Worm (Caenorhabditis elegans): ENCODE measurements around the gene ife-1.

The ife-1 gene

ce11 chrIII:13383159-13383558 is 39.9 kb downstream of the ife-1 start:
- no peak for TF ChIP-seq snpc-4 (tag; optimal IDR thresholded peaks at IDR 0.05)
- no peak for TF ChIP-seq F13H6.1 (tag; optimal IDR thresholded peaks at IDR 0.05)
- TF ChIP-seq lsy-2 (tag; optimal IDR thresholded peaks at IDR 0.05) = no peak
- TF ChIP-seq C34F6.9 (tag; optimal IDR thresholded peaks at IDR 0.05) = no peak
- TF ChIP-seq ztf-4 (tag; optimal IDR thresholded peaks at IDR 0.05) = no peak
- TF ChIP-seq lin-13 (GFP tag; optimal IDR thresholded peaks at IDR 0.05) = no peak
- no peak for TF ChIP-seq lin-11 (tag; optimal IDR thresholded peaks at IDR 0.05)

DNA sequence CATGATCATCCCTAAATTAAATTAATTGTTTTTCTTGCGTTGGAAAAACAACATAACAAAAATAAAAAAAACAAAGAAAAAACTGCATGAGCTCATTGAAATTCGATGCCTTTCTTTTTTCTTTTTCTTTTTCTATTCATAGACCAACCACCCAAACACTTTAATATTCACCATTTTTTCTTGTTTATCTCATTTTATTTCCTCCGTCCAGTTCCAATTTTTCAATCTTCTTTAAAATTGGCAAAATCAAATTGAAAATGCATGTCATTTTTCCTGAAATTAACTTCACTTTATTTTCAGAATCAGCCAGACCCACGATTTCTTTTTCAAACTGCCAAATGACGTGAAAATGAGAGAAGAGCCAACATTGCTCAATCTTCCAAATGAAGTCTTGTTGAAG is 42.6 kb downstream of the ife-1 start, which contains the start of gene T03F6.4:
Gene T03F6.4 (plus strand): TSS at position 301 of the 400 bp plus-strand sequence.
- no peak for TF ChIP-seq sma-9 (GFP tag; optimal IDR thresholded peaks at IDR 0.05)
- TF ChIP-seq sma-9 (tag; optimal IDR thresholded peaks at IDR 0.05) = no peak
- peak; percentile 32 for TF ChIP-seq unc-55 (GFP tag; optimal IDR thresholded peaks at IDR 0.05)

- TF ChIP-seq mbf-1 (tag; optimal IDR thresholded peaks at IDR 0.05) (no peak), nhr-21 (tag; optimal IDR thresholded peaks at IDR 0.05) (no peak), nhr-12 (tag; optimal IDR thresholded peaks at IDR 0.05) (no peak), fos-1 (tag; optimal IDR thresholded peaks at IDR 0.05) (peak; percentile 53)
These were observed 45.4 kb downstream of the ife-1 start for ce11 chrIII:13388621-13389020.

DNA sequence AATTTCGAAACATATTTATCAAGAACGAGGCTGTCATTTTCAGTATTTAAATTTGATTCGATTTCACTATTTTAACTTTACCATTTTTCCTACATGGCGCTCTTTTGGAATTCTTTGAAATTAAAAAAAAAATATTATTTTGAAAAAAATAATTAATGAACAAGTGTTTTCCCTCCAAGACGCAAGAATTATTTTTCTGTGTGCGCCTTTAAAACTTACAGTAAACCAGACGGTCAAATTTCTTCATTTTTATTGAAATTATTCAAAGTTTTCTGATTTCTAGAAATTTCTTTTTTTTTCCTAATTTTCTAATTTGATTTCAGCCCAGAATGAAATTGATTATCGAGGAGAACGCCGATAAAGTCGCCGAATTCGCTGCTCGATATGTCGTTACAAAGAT is 45.9 kb downstream of the ife-1 start, which contains the start of gene T03F6.3:
Gene T03F6.3 (plus strand): TSS at position 318 of the 400 bp plus-strand sequence.
- TF ChIP-seq nhr-12 (tag; optimal IDR thresholded peaks at IDR 0.05) = no peak
- no peak for TF ChIP-seq Y55F3AM.14 (GFP tag; optimal IDR thresholded peaks at IDR 0.05)
- TF ChIP-seq ceh-82 (tag; optimal IDR thresholded peaks at IDR 0.05) = no peak
- no peak for TF ChIP-seq skn-1 (tag; optimal IDR thresholded peaks at IDR 0.05)
- no peak for TF ChIP-seq F13H6.1 (tag; optimal IDR thresholded peaks at IDR 0.05)
- TF ChIP-seq unc-55 (GFP tag; optimal IDR thresholded peaks at IDR 0.05) = no peak
- TF ChIP-seq C34F6.9 (tag; optimal IDR thresholded peaks at IDR 0.05) = no peak
- TF ChIP-seq egl-27 (tag; optimal IDR thresholded peaks at IDR 0.05) = no peak
- TF ChIP-seq zag-1 (tag; optimal IDR thresholded peaks at IDR 0.05) = no peak
- TF ChIP-seq ztf-4 (tag; optimal IDR thresholded peaks at IDR 0.05) = no peak
- TF ChIP-seq nhr-10 (tag; optimal IDR thresholded peaks at IDR 0.05) = no peak
- TF ChIP-seq ceh-16 (tag; optimal IDR thresholded peaks at IDR 0.05) = no peak
- TF ChIP-seq aly-2 (tag; optimal IDR thresholded peaks at IDR 0.05) = no peak
- no peak for TF ChIP-seq lin-39 (tag; optimal IDR thresholded peaks at IDR 0.05)
- TF ChIP-seq elt-1 (tag; optimal IDR thresholded peaks at IDR 0.05) = no peak
- TF ChIP-seq nhr-6 (tag; optimal IDR thresholded peaks at IDR 0.05) = no peak
- TF ChIP-seq lin-13 (GFP tag; optimal IDR thresholded peaks at IDR 0.05) = no peak
- no peak for TF ChIP-seq R02D3.7 (tag; optimal IDR thresholded peaks at IDR 0.05)
- TF ChIP-seq fos-1 (tag; optimal IDR thresholded peaks at IDR 0.05) = no peak

DNA sequence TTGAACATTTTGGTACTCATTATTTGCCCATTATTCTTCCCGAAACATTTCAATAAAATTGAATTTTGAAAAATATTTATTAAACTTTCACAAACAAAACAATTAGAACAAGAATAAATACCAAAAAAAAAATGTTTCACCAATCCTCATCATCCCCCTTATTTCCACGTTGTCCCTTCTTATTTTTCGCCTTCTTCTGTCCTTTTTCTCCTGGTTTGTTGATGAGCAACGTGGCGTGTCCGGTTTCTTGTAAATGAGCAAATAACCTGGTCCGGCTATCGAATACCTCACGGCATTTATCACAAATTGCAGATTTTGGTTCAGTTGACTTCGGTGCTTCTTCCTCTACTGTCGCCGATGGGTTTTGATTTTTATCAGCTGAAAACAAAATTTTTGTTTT is 47.6 kb downstream of the ife-1 start:
- TF ChIP-seq nhr-237 (tag; optimal IDR thresholded peaks at IDR 0.05) (no peak), ama-1 (optimal IDR thresholded peaks at IDR 0.05) (no peak), alr-1 (tag; optimal IDR thresholded peaks at IDR 0.05) (no peak), elt-3 (tag; optimal IDR thresholded peaks at IDR 0.05) (no peak), nhr-25 (tag; optimal IDR thresholded peaks at IDR 0.05) (no peak), zag-1 (tag; optimal IDR thresholded peaks at IDR 0.05) (no peak), nhr-11 (tag; optimal IDR thresholded peaks at IDR 0.05) (no peak), nhr-23 (tag; optimal IDR thresholded peaks at IDR 0.05) (no peak), sma-9 (GFP tag; optimal IDR thresholded peaks at IDR 0.05) (no peak), sma-9 (tag; optimal IDR thresholded peaks at IDR 0.05) (no peak), ZK546.5 (tag; optimal IDR thresholded peaks at IDR 0.05) (no peak), lsy-2 (tag; optimal IDR thresholded peaks at IDR 0.05) (no peak), unc-39 (tag; optimal IDR thresholded peaks at IDR 0.05) (no peak), snpc-4 (tag; optimal IDR thresholded peaks at IDR 0.05) (no peak), nhr-12 (tag; optimal IDR thresholded peaks at IDR 0.05) (no peak), lin-39 (tag; optimal IDR thresholded peaks at IDR 0.05) (no peak), sma-3 (GFP tag; optimal IDR thresholded peaks at IDR 0.05) (no peak), unc-55 (GFP tag; optimal IDR thresholded peaks at IDR 0.05) (no peak)
